Worm (Caenorhabditis elegans): ENCODE measurements around the gene B0496.1.

- TF ChIP-seq efl-1 (optimal IDR thresholded peaks at IDR 0.05) (no peak), efl-1 (GFP tag; optimal IDR thresholded peaks at IDR 0.05 in 1 of 2) (no peak), nhr-11 (tag; optimal IDR thresholded peaks at IDR 0.05) (no peak), fos-1 (tag; optimal IDR thresholded peaks at IDR 0.05) (no peak), nhr-47 (tag; optimal IDR thresholded peaks at IDR 0.05) (no peak), nhr-84 (tag; optimal IDR thresholded peaks at IDR 0.05) (no peak), aly-2 (tag; optimal IDR thresholded peaks at IDR 0.05) (no peak), lir-3 (tag; optimal IDR thresholded peaks at IDR 0.05; ENCODE audit: poor library complexity) (no peak), nhr-237 (tag; optimal IDR thresholded peaks at IDR 0.05) (no peak), rnt-1 (tag; optimal IDR thresholded peaks at IDR 0.05) (no peak), sptf-1 (tag; optimal IDR thresholded peaks at IDR 0.05) (no peak), fkh-10 (GFP tag; optimal IDR thresholded peaks at IDR 0.05) (no peak), egl-27 (tag; optimal IDR thresholded peaks at IDR 0.05) (no peak)
These were observed 25.2 kb upstream of the B0496.1 start, which contains the start of gene srtx-1 for ce11 chrIV:7420913-7421312.
